Fruit fly (Drosophila melanogaster): ENCODE measurements around the gene pon.

Gene pon

DNA sequence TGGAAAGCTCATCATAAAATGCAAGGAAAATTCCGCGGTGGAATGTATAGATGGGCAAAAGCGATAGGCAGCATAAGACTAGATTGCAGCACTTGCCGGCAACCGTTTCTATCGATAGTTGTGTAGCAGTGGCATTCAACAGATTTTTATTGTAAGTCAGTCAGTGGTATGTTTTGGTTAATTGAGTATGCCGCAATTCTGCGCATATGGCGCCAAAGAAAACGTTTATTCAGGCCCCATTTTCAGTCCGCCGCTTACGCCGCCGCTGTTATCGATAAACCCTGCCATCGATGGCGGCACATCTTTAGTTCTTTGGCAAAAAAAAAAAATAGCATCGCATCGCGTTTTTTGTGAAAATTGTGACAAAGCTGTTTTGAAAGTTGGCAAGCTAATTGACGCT lies 13.6 kb downstream of the pon start, which contains the start of the genes Cbp80 and Torsin (continued):
- TF ChIP-seq wek (GFP tag; optimal IDR thresholded peaks at IDR 0.05) (peak; percentile 14), zfh2 (GFP tag; optimal IDR thresholded peaks at IDR 0.05) (peak; percentile 7), CG33213 (GFP tag; optimal IDR thresholded peaks at IDR 0.05) (no peak), CG2129 (GFP tag; IDR thresholded peaks at IDR 0.05; ENCODE audit: partially characterized antibody) (peak; percentile 67), CG16813 (GFP tag; IDR thresholded peaks at IDR 0.05; ENCODE audit: partially characterized antibody) (peak; percentile 90), Awh (GFP tag; IDR thresholded peaks at IDR 0.05) (no peak), zen2 (GFP tag; IDR thresholded peaks at IDR 0.05; ENCODE audit: partially characterized antibody) (peak; percentile 73; the same call in 2 of the 3 replicates), pzg (GFP tag; optimal IDR thresholded peaks at IDR 0.05) (peak; percentile 52), CG3995 (GFP tag; optimal IDR thresholded peaks at IDR 0.05) (peak; percentile 86), Ets65A (GFP tag) (peak; percentile 83), otp (GFP tag; IDR thresholded peaks at IDR 0.05) (no peak), CG4820 (GFP tag; optimal IDR thresholded peaks at IDR 0.05) (no peak), Dll (GFP tag; IDR thresholded peaks at IDR 0.05; ENCODE audit: partially characterized antibody) (peak; percentile 92), CG9932 (GFP tag; IDR thresholded peaks at IDR 0.05) (peak; percentile 45; the same call in 1 of the 2 replicates), sens (GFP tag) (peak; percentile 76)

DNA sequence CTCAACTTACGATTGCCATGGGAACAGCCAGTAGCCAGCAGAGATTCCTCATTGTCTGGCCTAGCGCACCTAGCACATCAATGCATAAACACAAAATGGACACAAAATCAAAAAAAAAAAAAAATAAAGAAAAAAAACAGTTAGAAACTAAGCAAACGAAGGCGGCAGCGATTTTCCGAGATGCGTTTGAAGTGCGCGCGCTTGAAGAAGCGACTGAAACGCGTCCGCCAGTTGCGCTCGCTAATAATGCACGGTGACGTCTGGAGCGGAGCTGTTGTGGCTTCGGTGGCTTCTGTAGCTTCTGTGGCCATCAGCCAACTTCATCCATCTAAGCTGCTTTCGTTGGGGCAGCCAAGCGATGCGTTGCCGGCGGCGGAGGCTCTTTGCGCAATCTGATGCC lies 18.3 kb downstream of the pon start, which contains the start of gene CG15473:
CG15473 (minus strand) TSS at position 101 of the 400 bp plus-strand sequence.
- TF ChIP-seq da (GFP tag; optimal IDR thresholded peaks at IDR 0.05): no peak
- TF ChIP-seq ems (GFP tag; optimal IDR thresholded peaks at IDR 0.05): no peak
- TF ChIP-seq CG17359 (tag; optimal IDR thresholded peaks at IDR 0.05): no peak
- TF ChIP-seq CG1792 (GFP tag; optimal IDR thresholded peaks at IDR 0.05): no peak
- no peak for TF ChIP-seq danr (GFP tag; IDR thresholded peaks at IDR 0.05)
- no peak for TF ChIP-seq CG3163 (GFP tag; optimal IDR thresholded peaks at IDR 0.05)
- no peak for TF ChIP-seq gsb (GFP tag; IDR thresholded peaks at IDR 0.05)
- TF ChIP-seq Hr3 (GFP tag; optimal IDR thresholded peaks at IDR 0.05): no peak
- TF ChIP-seq Drgx (GFP tag; IDR thresholded peaks at IDR 0.05): no peak
- TF ChIP-seq fd3F (GFP tag; optimal IDR thresholded peaks at IDR 0.05): no peak
- TF ChIP-seq slou (GFP tag; optimal IDR thresholded peaks at IDR 0.05): no peak
- no peak for TF ChIP-seq CG12744 (GFP tag; optimal IDR thresholded peaks at IDR 0.05)
- TF ChIP-seq Side (GFP tag; optimal IDR thresholded peaks at IDR 0.05): no peak

DNA sequence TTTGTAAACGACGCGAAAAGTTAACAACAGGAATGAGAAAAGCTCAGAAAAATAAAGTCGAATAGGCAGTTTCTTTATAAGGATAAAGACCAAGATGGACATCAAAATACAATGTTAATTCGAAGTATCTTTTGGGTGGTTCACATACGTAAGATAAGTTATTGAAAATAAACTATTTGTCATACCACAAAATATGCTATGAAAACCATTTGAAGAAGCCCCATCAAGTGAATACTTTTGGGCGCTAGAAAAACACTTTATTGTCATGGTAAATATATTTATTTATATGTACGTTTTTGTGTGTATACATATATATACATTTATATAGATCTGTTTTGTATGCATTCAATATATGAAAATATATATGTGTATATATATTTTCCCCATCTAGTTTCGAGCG lies 21.8 kb downstream of the pon start:
- TF ChIP-seq CG7357 (GFP tag; IDR thresholded peaks at IDR 0.05): no peak

- TF ChIP-seq CG13624 (GFP tag; optimal IDR thresholded peaks at IDR 0.05) (no peak), C15 (GFP tag; IDR thresholded peaks at IDR 0.05) (no peak), CG8388 (GFP tag; optimal IDR thresholded peaks at IDR 0.05) (no peak), HmgD (GFP tag; optimal IDR thresholded peaks at IDR 0.05) (no peak), CG32767 (GFP tag; IDR thresholded peaks at IDR 0.05) (no peak), ci (GFP tag; IDR thresholded peaks at IDR 0.05) (no peak), Bteb2 (GFP tag; optimal IDR thresholded peaks at IDR 0.05) (no peak), CG6683 (GFP tag; optimal IDR thresholded peaks at IDR 0.05) (no peak), Nf-YA (GFP tag; IDR thresholded peaks at IDR 0.05) (no peak), org-1 (GFP tag; optimal IDR thresholded peaks at IDR 0.05) (no peak), ap (GFP tag; IDR thresholded peaks at IDR 0.05) (no peak), ewg (GFP tag; optimal IDR thresholded peaks at IDR 0.05) (no peak)
Measured at dm6 chrX:4660642-4661252, 24.6 kb downstream of the pon start.

All from whole organism, embryonic.